Fruit fly (Drosophila melanogaster): ENCODE results near the gene CG6678.

The CG6678 gene

dm6 chr3R:21838505-21838956 lies 48.3 kb upstream of the CG6678 start (continued):
- TF ChIP-seq CG12659 (GFP tag; optimal IDR thresholded peaks at IDR 0.05) (peak; percentile 17), CG4820 (GFP tag; optimal IDR thresholded peaks at IDR 0.05) (no peak), insv (GFP tag; optimal IDR thresholded peaks at IDR 0.05) (no peak), Dek (tag; optimal IDR thresholded peaks at IDR 0.05) (no peak), CG5180 (GFP tag; optimal IDR thresholded peaks at IDR 0.05) (no peak), CG11560 (tag; IDR thresholded peaks at IDR 0.05) (no peak), Fer2 (tag; optimal IDR thresholded peaks at IDR 0.05) (no peak), D (optimal IDR thresholded peaks at IDR 0.05) (no peak), D (GFP tag; optimal IDR thresholded peaks at IDR 0.05) (no peak), CG32767 (GFP tag; IDR thresholded peaks at IDR 0.05) (0 out of 2 replicates have a peak, but pooled peaks have one; percentile 8), CG30403 (GFP tag; optimal IDR thresholded peaks at IDR 0.05) (peak; percentile 46), chm (GFP tag; IDR thresholded peaks at IDR 0.05) (no peak), dm (GFP tag; optimal IDR thresholded peaks at IDR 0.05) (no peak), CG15269 (tag; optimal IDR thresholded peaks at IDR 0.05) (peak; percentile 36), CG6272 (GFP tag; IDR thresholded peaks at IDR 0.05) (no peak), CG17802 (tag; optimal IDR thresholded peaks at IDR 0.05) (no peak), CG13123 (GFP tag; optimal IDR thresholded peaks at IDR 0.05) (no peak), HLH3B (GFP tag; IDR thresholded peaks at IDR 0.05) (no peak), al (GFP tag; IDR thresholded peaks at IDR 0.05) (no peak), CG12071 (GFP tag; optimal IDR thresholded peaks at IDR 0.05) (no peak), fd3F (GFP tag; optimal IDR thresholded peaks at IDR 0.05) (no peak), CG18011 (GFP tag; optimal IDR thresholded peaks at IDR 0.05) (no peak), Ravus (GFP tag; IDR thresholded peaks at IDR 0.05) (no peak), HHEX (GFP tag; optimal IDR thresholded peaks at IDR 0.05) (no peak), CkIIα-i1 (GFP tag; IDR thresholded peaks at IDR 0.05) (no peak), kay (GFP tag; optimal IDR thresholded peaks at IDR 0.05) (no peak), B-H2 (GFP tag; optimal IDR thresholded peaks at IDR 0.05) (no peak), CG10321 (GFP tag; IDR thresholded peaks at IDR 0.05) (no peak), gce (GFP tag; IDR thresholded peaks at IDR 0.05) (no peak), D19B (GFP tag; optimal IDR thresholded peaks at IDR 0.05) (no peak), CG8089 (GFP tag; optimal IDR thresholded peaks at IDR 0.05) (peak; percentile 0), CG4854 (GFP tag; optimal IDR thresholded peaks at IDR 0.05) (no peak), aop (GFP tag; IDR thresholded peaks at IDR 0.05) (no peak), crol (GFP tag; IDR thresholded peaks at IDR 0.05) (no peak), CG17361 (GFP tag; IDR thresholded peaks at IDR 0.05) (peak; percentile 73), exex (tag; optimal IDR thresholded peaks at IDR 0.05) (no peak), ara (GFP tag; IDR thresholded peaks at IDR 0.05) (no peak), rib (GFP tag; IDR thresholded peaks at IDR 0.05) (no peak), CG9817 (tag; optimal IDR thresholded peaks at IDR 0.05) (no peak), CG14441 (GFP tag; IDR thresholded peaks at IDR 0.05) (no peak), org-1 (GFP tag; optimal IDR thresholded peaks at IDR 0.05) (peak; percentile 60), CG10543 (GFP tag; optimal IDR thresholded peaks at IDR 0.05) (no peak), CG11695 (GFP tag; IDR thresholded peaks at IDR 0.05) (no peak), Jarid2 (GFP tag; optimal IDR thresholded peaks at IDR 0.05) (no peak), Neu2 (GFP tag; optimal IDR thresholded peaks at IDR 0.05; ENCODE audit: borderline replicate concordance) (no peak), Dad (GFP tag; optimal IDR thresholded peaks at IDR 0.05) (no peak), sna (GFP tag; IDR thresholded peaks at IDR 0.05; ENCODE audit: partially characterized antibody) (no peak), CG1603 (tag; optimal IDR thresholded peaks at IDR 0.05) (peak; percentile 61), cg (GFP tag; optimal IDR thresholded peaks at IDR 0.05) (no peak), unc-4 (GFP tag; IDR thresholded peaks at IDR 0.05; ENCODE audit: partially characterized antibody) (no peak), unpg (GFP tag; optimal IDR thresholded peaks at IDR 0.05) (peak; percentile 7), CG4617 (GFP tag; optimal IDR thresholded peaks at IDR 0.05; ENCODE audit: borderline replicate concordance) (no peak)
